Worm (Caenorhabditis elegans): Measurements from ENCODE around the gene F43C1.7.

The F43C1.7 gene

ce11 chrIII:4231372-4231771, 11.0 kb downstream of the F43C1.7 start:
- TF ChIP-seq klf-2 (GFP tag; conservative IDR thresholded peaks at IDR 0.05) (no peak), flt-1 (GFP tag; IDR thresholded peaks at IDR 0.05) (no peak), T22C8.4 (GFP tag; IDR thresholded peaks at IDR 0.05) (no peak), tab-1 (GFP tag; IDR thresholded peaks at IDR 0.05) (no peak), ztf-29 (GFP tag; IDR thresholded peaks at IDR 0.05) (no peak), ref-1 (GFP tag; conservative IDR thresholded peaks at IDR 0.05) (no peak), ztf-23 (GFP tag; IDR thresholded peaks at IDR 0.05) (no peak), cog-1 (tag; optimal IDR thresholded peaks at IDR 0.05) (no peak), med-1 (GFP tag; optimal IDR thresholded peaks at IDR 0.05; ENCODE audit: insufficient read depth) (no peak)

ce11 chrIII:4230092-4230491, 12.3 kb downstream of the F43C1.7 start:
- no peak for TF ChIP-seq tab-1 (GFP tag; IDR thresholded peaks at IDR 0.05)
- TF ChIP-seq ztf-23 (GFP tag; IDR thresholded peaks at IDR 0.05) = no peak
- TF ChIP-seq med-1 (GFP tag; optimal IDR thresholded peaks at IDR 0.05; ENCODE audit: insufficient read depth) = no peak
- no peak for TF ChIP-seq ztf-29 (GFP tag; IDR thresholded peaks at IDR 0.05)
- no peak for TF ChIP-seq ref-1 (GFP tag; conservative IDR thresholded peaks at IDR 0.05)
- TF ChIP-seq klf-2 (GFP tag; conservative IDR thresholded peaks at IDR 0.05) = no peak
- TF ChIP-seq T22C8.4 (GFP tag; IDR thresholded peaks at IDR 0.05) = no peak
- no peak for TF ChIP-seq flt-1 (GFP tag; IDR thresholded peaks at IDR 0.05)
- TF ChIP-seq cog-1 (tag; optimal IDR thresholded peaks at IDR 0.05) = no peak

ce11 chrIII:4228841-4229240, 13.5 kb downstream of the F43C1.7 start, which contains the start of gene F43C1.5:
Gene F43C1.5 (plus strand): TSS chrIII:4229141.
- no peak for TF ChIP-seq ztf-29 (GFP tag; IDR thresholded peaks at IDR 0.05)
- no peak for TF ChIP-seq T22C8.4 (GFP tag; IDR thresholded peaks at IDR 0.05)
- no peak for TF ChIP-seq flt-1 (GFP tag; IDR thresholded peaks at IDR 0.05)
- no peak for TF ChIP-seq tab-1 (GFP tag; IDR thresholded peaks at IDR 0.05)
- no peak for TF ChIP-seq med-1 (GFP tag; optimal IDR thresholded peaks at IDR 0.05; ENCODE audit: insufficient read depth)
- no peak for TF ChIP-seq ztf-23 (GFP tag; IDR thresholded peaks at IDR 0.05)
- no peak for TF ChIP-seq ref-1 (GFP tag; conservative IDR thresholded peaks at IDR 0.05)
- TF ChIP-seq cog-1 (tag; optimal IDR thresholded peaks at IDR 0.05) = no peak
- TF ChIP-seq klf-2 (GFP tag; conservative IDR thresholded peaks at IDR 0.05) = no peak

ce11 chrIII:4228008-4228407, 14.4 kb downstream of the F43C1.7 start, which contains the start of gene mpk-1:
Gene mpk-1 (minus strand): TSS chrIII:4228108.
- TF ChIP-seq ref-1 (GFP tag; conservative IDR thresholded peaks at IDR 0.05) (no peak), ztf-29 (GFP tag; IDR thresholded peaks at IDR 0.05) (no peak), med-1 (GFP tag; optimal IDR thresholded peaks at IDR 0.05; ENCODE audit: insufficient read depth) (no peak), ztf-23 (GFP tag; IDR thresholded peaks at IDR 0.05) (no peak), tab-1 (GFP tag; IDR thresholded peaks at IDR 0.05) (no peak), klf-2 (GFP tag; conservative IDR thresholded peaks at IDR 0.05) (no peak), flt-1 (GFP tag; IDR thresholded peaks at IDR 0.05) (no peak), T22C8.4 (GFP tag; IDR thresholded peaks at IDR 0.05) (no peak), cog-1 (tag; optimal IDR thresholded peaks at IDR 0.05) (no peak)

- no peak for TF ChIP-seq ztf-23 (GFP tag; IDR thresholded peaks at IDR 0.05)
- no peak for TF ChIP-seq ztf-29 (GFP tag; IDR thresholded peaks at IDR 0.05)
- TF ChIP-seq flt-1 (GFP tag; IDR thresholded peaks at IDR 0.05) = no peak
- TF ChIP-seq klf-2 (GFP tag; conservative IDR thresholded peaks at IDR 0.05) = no peak
- TF ChIP-seq tab-1 (GFP tag; IDR thresholded peaks at IDR 0.05) = no peak
- no peak for TF ChIP-seq ref-1 (GFP tag; conservative IDR thresholded peaks at IDR 0.05)
- no peak for TF ChIP-seq med-1 (GFP tag; optimal IDR thresholded peaks at IDR 0.05; ENCODE audit: insufficient read depth)
- TF ChIP-seq T22C8.4 (GFP tag; IDR thresholded peaks at IDR 0.05) = no peak
- TF ChIP-seq cog-1 (tag; optimal IDR thresholded peaks at IDR 0.05) = no peak
These were observed 15.0 kb downstream of the F43C1.7 start for ce11 chrIII:4227363-4227762.

ce11 chrIII:4224722-4225121, 17.7 kb downstream of the F43C1.7 start:
- TF ChIP-seq cog-1 (tag; optimal IDR thresholded peaks at IDR 0.05) (no peak), med-1 (GFP tag; optimal IDR thresholded peaks at IDR 0.05; ENCODE audit: insufficient read depth) (no peak), T22C8.4 (GFP tag; IDR thresholded peaks at IDR 0.05) (no peak), klf-2 (GFP tag; conservative IDR thresholded peaks at IDR 0.05) (no peak), flt-1 (GFP tag; IDR thresholded peaks at IDR 0.05) (no peak), ztf-23 (GFP tag; IDR thresholded peaks at IDR 0.05) (no peak), ztf-29 (GFP tag; IDR thresholded peaks at IDR 0.05) (no peak), ref-1 (GFP tag; conservative IDR thresholded peaks at IDR 0.05) (no peak), tab-1 (GFP tag; IDR thresholded peaks at IDR 0.05) (no peak)

ce11 chrIII:4223668-4224127, 18.7 kb downstream of the F43C1.7 start:
- TF ChIP-seq ref-1 (GFP tag; conservative IDR thresholded peaks at IDR 0.05) = no peak
- peak; percentile 39; the same call in 1 of the 2 replicates for TF ChIP-seq ztf-29 (GFP tag; IDR thresholded peaks at IDR 0.05)
- TF ChIP-seq tab-1 (GFP tag; IDR thresholded peaks at IDR 0.05) = no peak
- peak; percentile 56 for TF ChIP-seq cog-1 (tag; optimal IDR thresholded peaks at IDR 0.05)

ce11 chrIII:4221527-4221926, 20.8 kb downstream of the F43C1.7 start:
- TF ChIP-seq flt-1 (GFP tag; IDR thresholded peaks at IDR 0.05) (no peak), tab-1 (GFP tag; IDR thresholded peaks at IDR 0.05) (no peak), klf-2 (GFP tag; conservative IDR thresholded peaks at IDR 0.05) (no peak), ztf-23 (GFP tag; IDR thresholded peaks at IDR 0.05) (no peak), med-1 (GFP tag; optimal IDR thresholded peaks at IDR 0.05; ENCODE audit: insufficient read depth) (no peak), ref-1 (GFP tag; conservative IDR thresholded peaks at IDR 0.05) (no peak)

ce11 chrIII:4220864-4221263, 21.5 kb downstream of the F43C1.7 start:
- TF ChIP-seq flt-1 (GFP tag; IDR thresholded peaks at IDR 0.05) = no peak
- no peak for TF ChIP-seq cog-1 (tag; optimal IDR thresholded peaks at IDR 0.05)
- no peak for TF ChIP-seq med-1 (GFP tag; optimal IDR thresholded peaks at IDR 0.05; ENCODE audit: insufficient read depth)
- TF ChIP-seq ztf-23 (GFP tag; IDR thresholded peaks at IDR 0.05) = no peak
- TF ChIP-seq ref-1 (GFP tag; conservative IDR thresholded peaks at IDR 0.05) = no peak
- no peak for TF ChIP-seq T22C8.4 (GFP tag; IDR thresholded peaks at IDR 0.05)
- TF ChIP-seq tab-1 (GFP tag; IDR thresholded peaks at IDR 0.05) = no peak
- TF ChIP-seq klf-2 (GFP tag; conservative IDR thresholded peaks at IDR 0.05) = no peak
- TF ChIP-seq ztf-29 (GFP tag; IDR thresholded peaks at IDR 0.05) = no peak

- TF ChIP-seq tab-1 (GFP tag; IDR thresholded peaks at IDR 0.05) (no peak), cog-1 (tag; optimal IDR thresholded peaks at IDR 0.05) (no peak), T22C8.4 (GFP tag; IDR thresholded peaks at IDR 0.05) (no peak), klf-2 (GFP tag; conservative IDR thresholded peaks at IDR 0.05) (no peak), med-1 (GFP tag; optimal IDR thresholded peaks at IDR 0.05; ENCODE audit: insufficient read depth) (no peak), flt-1 (GFP tag; IDR thresholded peaks at IDR 0.05) (no peak), ztf-29 (GFP tag; IDR thresholded peaks at IDR 0.05) (no peak), ref-1 (GFP tag; conservative IDR thresholded peaks at IDR 0.05) (no peak), ztf-23 (GFP tag; IDR thresholded peaks at IDR 0.05) (no peak)
These were observed 31.7 kb downstream of the F43C1.7 start for ce11 chrIII:4210661-4211060.

Measured in whole organism, midembryonic.